Fruit fly (Drosophila melanogaster) whole organism, embryonic: ENCODE data around the gene CG4267.

Experiments
- B-H1 ChIP-seq: fragments of 200-800 bp; sonication (Bioruptor generic); IDR thresholded peaks from 3 replicates; pipeline ENCODE4 v1.3.6; 2022; ENCODE audit warnings: missing biosample characterization, missing genetic modification characterization
- Bdp1 ChIP-seq: fragments of 200-800 bp; sonication (Bioruptor generic); optimal IDR thresholded peaks from 3 replicates; lab custom pipeline; 2016; ENCODE audit warnings: missing biosample characterization, missing genetic modification characterization
- CG10274 ChIP-seq: fragments of 200-800 bp; sonication (Bioruptor generic); optimal IDR thresholded peaks from 3 replicates; lab custom pipeline; 2017; ENCODE audit warnings: missing biosample characterization, mild to moderate bottlenecking, missing genetic modification characterization
- CG11247 ChIP-seq: fragments of 200-800 bp; sonication (Bioruptor generic); IDR thresholded peaks from 2 replicates; pipeline ENCODE4 v1.3.6; 2022; ENCODE audit warnings: missing biosample characterization, missing genetic modification characterization
- CG11723 ChIP-seq: fragments of 200-800 bp; sonication (Bioruptor generic); optimal IDR thresholded peaks from 2 replicates; lab custom pipeline; 2017; ENCODE audit warnings: missing biosample characterization, mild to moderate bottlenecking, missing genetic modification characterization
- CG12942 ChIP-seq: fragments of 200-800 bp; sonication (Bioruptor generic); optimal IDR thresholded peaks from 3 replicates; lab custom pipeline; 2016; ENCODE audit warnings: missing biosample characterization, missing genetic modification characterization
- CG14050 ChIP-seq: fragments of 200-800 bp; sonication (Bioruptor generic); IDR thresholded peaks from 3 replicates; pipeline ENCODE4 v1.3.6; 2022; ENCODE audit warnings: missing biosample characterization, missing genetic modification characterization
- CG15269 ChIP-seq: fragments of 200-800 bp; sonication (Bioruptor generic); optimal IDR thresholded peaks from 2 replicates; lab custom pipeline; 2018; ENCODE audit warnings: missing biosample characterization, mild to moderate bottlenecking, missing genetic modification characterization, moderate library complexity
- CG17361 ChIP-seq: fragments of 200-800 bp; sonication (Bioruptor generic); IDR thresholded peaks from 3 replicates; pipeline ENCODE4 v1.3.6; 2022; ENCODE audit warnings: missing biosample characterization, missing genetic modification characterization
- CG17612 ChIP-seq: fragments of 200-800 bp; sonication (Bioruptor generic); IDR thresholded peaks from 2 replicates; pipeline ENCODE4 v1.3.6; 2022; ENCODE audit warnings: missing biosample characterization, missing genetic modification characterization
- CG1792 ChIP-seq: fragments of 200-800 bp; sonication (Bioruptor generic); optimal IDR thresholded peaks from 2 replicates; lab custom pipeline; 2016; ENCODE audit warnings: missing biosample characterization, missing genetic modification characterization
- CG18619 ChIP-seq: fragments of 200-800 bp; sonication (Bioruptor generic); optimal IDR thresholded peaks from 3 replicates; lab custom pipeline; 2017; ENCODE audit warnings: missing biosample characterization, mild to moderate bottlenecking, missing genetic modification characterization
- CG2202 ChIP-seq: fragments of 200-800 bp; sonication (Bioruptor generic); optimal IDR thresholded peaks from 2 replicates; lab custom pipeline; 2018; ENCODE audit warnings: missing biosample characterization, mild to moderate bottlenecking, missing genetic modification characterization
- CG32532 ChIP-seq: fragments of 200-800 bp; sonication (Bioruptor generic); IDR thresholded peaks from 2 replicates; pipeline ENCODE4 v1.3.6; 2022; ENCODE audit warnings: missing biosample characterization, missing genetic modification characterization
- CG32767 ChIP-seq: fragments of 200-800 bp; sonication (Bioruptor generic); IDR thresholded peaks from 2 replicates; pipeline ENCODE4 v1.3.6; 2022; ENCODE audit warnings: missing biosample characterization, missing genetic modification characterization
- CG3995 ChIP-seq: fragments of 200-800 bp; sonication (Bioruptor generic); optimal IDR thresholded peaks from 3 replicates; lab custom pipeline; 2016; ENCODE audit warnings: missing biosample characterization, missing genetic modification characterization
- CG6683 ChIP-seq: fragments of 200-800 bp; sonication (Bioruptor generic); optimal IDR thresholded peaks from 2 replicates; lab custom pipeline; 2017; ENCODE audit warnings: missing biosample characterization, mild to moderate bottlenecking, missing genetic modification characterization, missing genetic modification reagents
- CG6854 ChIP-seq: fragments of 200-800 bp; sonication (Bioruptor generic); optimal IDR thresholded peaks from 3 replicates; lab custom pipeline; 2017; ENCODE audit warnings: missing biosample characterization, mild to moderate bottlenecking, missing genetic modification characterization
- CG7556 ChIP-seq: fragments of 200-800 bp; sonication (Bioruptor generic); optimal IDR thresholded peaks from 2 replicates; lab custom pipeline; 2017; ENCODE audit warnings: missing biosample characterization, mild to moderate bottlenecking, missing genetic modification characterization
- CG8281 ChIP-seq: fragments of 200-800 bp; sonication (Bioruptor generic); optimal IDR thresholded peaks from 2 replicates; lab custom pipeline; 2018; ENCODE audit warnings: missing biosample characterization, mild to moderate bottlenecking, missing genetic modification characterization, moderate library complexity
- CG9215 ChIP-seq: fragments of 200-800 bp; sonication (Bioruptor generic); IDR thresholded peaks from 2 replicates; pipeline ENCODE4 v1.3.6; 2022; ENCODE audit warnings: missing biosample characterization, missing genetic modification characterization
- Chrac-16 ChIP-seq: fragments of 200-800 bp; sonication (Bioruptor generic); optimal IDR thresholded peaks from 3 replicates; lab custom pipeline; 2016; ENCODE audit warnings: missing biosample characterization, missing genetic modification characterization
- Doc2 ChIP-seq: fragments of 200-800 bp; sonication (Bioruptor generic); IDR thresholded peaks from 2 replicates; pipeline ENCODE4 v1.3.6; 2022; ENCODE audit warnings: missing biosample characterization, missing genetic modification characterization
- Drgx ChIP-seq: fragments of 200-800 bp; sonication (Bioruptor generic); IDR thresholded peaks from 2 replicates; pipeline ENCODE4 v1.3.6; 2022; ENCODE audit warnings: missing biosample characterization, missing genetic modification characterization
- Fer1 ChIP-seq: fragments of 200-800 bp; sonication (Bioruptor generic); optimal IDR thresholded peaks from 2 replicates; lab custom pipeline; 2017; ENCODE audit warnings: missing biosample characterization, mild to moderate bottlenecking, missing genetic modification characterization
- HLH3B ChIP-seq: fragments of 200-800 bp; sonication (Bioruptor generic); IDR thresholded peaks from 2 replicates; pipeline ENCODE4 v1.3.6; 2022; ENCODE audit warnings: missing biosample characterization, missing genetic modification characterization
- Hmr ChIP-seq: fragments of 200-800 bp; sonication (Bioruptor generic); optimal IDR thresholded peaks from 3 replicates; lab custom pipeline; 2017; ENCODE audit warnings: mild to moderate bottlenecking, missing biosample characterization, missing genetic modification reagents, missing genetic modification characterization
- Kr ChIP-seq: fragments of 200-800 bp; sonication (Bioruptor generic); optimal IDR thresholded peaks from 2 replicates; lab custom pipeline; 2017; ENCODE audit warnings: missing biosample characterization, mild to moderate bottlenecking, missing genetic modification characterization
- Lpt ChIP-seq: fragments of >200 bp; optimal IDR thresholded peaks from 2 replicates; lab custom pipeline; 2018; ENCODE audit warnings: missing biosample characterization, missing genetic modification characterization
- Med ChIP-seq: fragments of 200-800 bp; sonication (Bioruptor generic); peaks from one replicate; lab custom pipeline; 2016; ENCODE audit warnings: missing biosample characterization, missing genetic modification characterization, mild to moderate bottlenecking, inconsistent platforms, moderate library complexity
- Mrtf ChIP-seq: fragments of 200-800 bp; sonication (Bioruptor generic); IDR thresholded peaks from 3 replicates; pipeline ENCODE4 v1.3.6; 2022; ENCODE audit warnings: missing biosample characterization, missing genetic modification characterization
- NK7.1 ChIP-seq: fragments of 200-800 bp; sonication (Bioruptor generic); optimal IDR thresholded peaks from 3 replicates; lab custom pipeline; 2016; ENCODE audit warnings: missing biosample characterization, missing genetic modification characterization
- Spps ChIP-seq: fragments of 200-800 bp; sonication (Bioruptor generic); optimal IDR thresholded peaks from 2 replicates; lab custom pipeline; 2018; ENCODE audit warnings: missing biosample characterization, mild to moderate bottlenecking, missing genetic modification characterization
- Sry-δ ChIP-seq: fragments of 200-800 bp; sonication (Bioruptor generic); optimal IDR thresholded peaks from 2 replicates; lab custom pipeline; 2016; ENCODE audit warnings: missing biosample characterization, missing genetic modification characterization
- amos ChIP-seq: fragments of 200-800 bp; sonication (Bioruptor generic); IDR thresholded peaks from 2 replicates; pipeline ENCODE4 v1.3.6; 2022; ENCODE audit warnings: missing biosample characterization, missing genetic modification characterization; ENCODE audit not compliant: partially characterized antibody
- btn ChIP-seq: fragments of 200-800 bp; sonication (Bioruptor generic); optimal IDR thresholded peaks from 2 replicates; lab custom pipeline; 2016; ENCODE audit warnings: missing biosample characterization, missing genetic modification characterization
- cad ChIP-seq: fragments of >200 bp; optimal IDR thresholded peaks from 2 replicates; lab custom pipeline; 2017; ENCODE audit warnings: missing biosample characterization, missing genetic modification characterization
- cg ChIP-seq: fragments of 200-800 bp; sonication (Bioruptor generic); optimal IDR thresholded peaks from 3 replicates; lab custom pipeline; 2019; ENCODE audit warnings: missing biosample characterization, mild to moderate bottlenecking, missing genetic modification characterization, moderate library complexity
- chn ChIP-seq: fragments of 200-800 bp; sonication (Bioruptor generic); optimal IDR thresholded peaks from 2 replicates; lab custom pipeline; 2016; ENCODE audit warnings: missing biosample characterization, missing genetic modification characterization
- corto ChIP-seq: fragments of 200-800 bp; sonication (Bioruptor generic); optimal IDR thresholded peaks from 2 replicates; lab custom pipeline; 2016; ENCODE audit warnings: missing biosample characterization, mild to moderate bottlenecking, missing genetic modification characterization, moderate library complexity
- cwo ChIP-seq: fragments of 200-800 bp; sonication (Bioruptor generic); optimal IDR thresholded peaks from 3 replicates; lab custom pipeline; 2017; ENCODE audit warnings: missing biosample characterization, missing genetic modification characterization, mild to moderate bottlenecking, moderate library complexity, missing genetic modification reagents
- danr ChIP-seq: fragments of 200-800 bp; sonication (Bioruptor generic); IDR thresholded peaks from 2 replicates; pipeline ENCODE4 v1.3.6; 2022; ENCODE audit warnings: missing biosample characterization, missing genetic modification characterization
- fru ChIP-seq: fragments of >200 bp; optimal IDR thresholded peaks from 2 replicates; lab custom pipeline; 2017
- hth ChIP-seq: fragments of >200 bp; optimal IDR thresholded peaks from 2 replicates; lab custom pipeline; 2017; ENCODE audit warnings: inconsistent platforms
- lmd ChIP-seq: fragments of 200-800 bp; sonication (Bioruptor generic); IDR thresholded peaks from 2 replicates; pipeline ENCODE4 v1.3.6; 2022; ENCODE audit warnings: missing biosample characterization, missing genetic modification characterization
- nerfin-1 ChIP-seq: fragments of 200-800 bp; sonication (Bioruptor generic); optimal IDR thresholded peaks from 3 replicates; lab custom pipeline; 2019; ENCODE audit warnings: missing biosample characterization, mild to moderate bottlenecking, missing genetic modification characterization, moderate library complexity
- nerfin-2 ChIP-seq: fragments of 200-800 bp; sonication (Bioruptor generic); IDR thresholded peaks from 2 replicates; pipeline ENCODE4 v1.3.6; 2022; ENCODE audit warnings: missing biosample characterization, missing genetic modification characterization; ENCODE audit not compliant: partially characterized antibody
- nom ChIP-seq: fragments of 200-800 bp; sonication (Bioruptor generic); optimal IDR thresholded peaks from 2 replicates; lab custom pipeline; 2017; ENCODE audit warnings: missing biosample characterization, missing genetic modification characterization, mild to moderate bottlenecking, moderate library complexity, missing genetic modification reagents
- onecut ChIP-seq: fragments of 200-800 bp; sonication (Bioruptor generic); IDR thresholded peaks from 2 replicates; pipeline ENCODE4 v1.3.6; 2022; ENCODE audit warnings: missing biosample characterization, missing genetic modification characterization
- sens-2 ChIP-seq: fragments of 200-800 bp; sonication (Bioruptor generic); IDR thresholded peaks from 2 replicates; pipeline ENCODE4 v1.3.6; 2022; ENCODE audit warnings: missing biosample characterization, missing genetic modification characterization
- sr ChIP-seq: fragments of 200-800 bp; sonication (Bioruptor generic); IDR thresholded peaks from 3 replicates; pipeline ENCODE4 v1.3.6; 2022; ENCODE audit warnings: missing biosample characterization, missing genetic modification characterization
- trh ChIP-seq: fragments of 200-800 bp; sonication (Bioruptor generic); optimal IDR thresholded peaks from 2 replicates; lab custom pipeline; 2016; ENCODE audit warnings: missing biosample characterization, missing genetic modification characterization
- unc-4 ChIP-seq: fragments of 200-800 bp; sonication (Bioruptor generic); IDR thresholded peaks from 2 replicates; pipeline ENCODE4 v1.3.6; 2022; ENCODE audit warnings: missing biosample characterization, missing genetic modification characterization; ENCODE audit not compliant: partially characterized antibody

CG4267 gene

DNA sequence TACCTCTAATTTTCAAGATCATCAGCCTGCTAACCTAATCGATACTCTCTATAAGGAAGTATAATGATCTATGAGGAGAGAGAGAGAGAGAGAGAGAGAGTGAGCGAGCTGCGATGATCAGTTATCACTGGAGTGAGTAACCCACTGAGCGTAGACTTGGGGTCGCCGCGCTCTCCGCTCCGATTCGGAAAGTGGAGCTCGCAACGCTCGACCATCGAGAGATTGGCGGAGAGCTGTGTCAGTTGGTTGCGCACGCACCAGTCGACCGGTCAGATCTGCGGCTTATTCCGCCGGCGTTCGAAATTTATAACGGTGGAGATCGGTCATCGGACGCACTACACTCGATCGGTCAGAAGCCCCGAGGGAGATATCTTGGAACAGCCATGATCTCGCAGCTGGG is at the start of gene CG4267:
Gene CG4267 (plus strand): TSS at position 240 of the 400 bp plus-strand sequence.
- TF ChIP-seq Bdp1 (GFP tag; lab: Kevin White, UChicago) (no peak), corto (GFP tag; lab: Kevin White, UChicago) (no peak), CG7556 (GFP tag; lab: Kevin White, UChicago) (no peak), lmd (0 out of 2 replicates have a peak, but pooled peaks have one; percentile 10), Med (peak; percentile 80), Lpt (no peak), CG8281 (no peak), Chrac-16 (GFP tag; lab: Kevin White, UChicago) (no peak), hth (lab: Kevin White, UChicago) (no peak), trh (GFP tag; lab: Kevin White, UChicago) (no peak), cwo (GFP tag; lab: Kevin White, UChicago) (no peak), cg (no peak), Doc2 (GFP tag; lab: Robert Waterston, UW) (no peak), sr (GFP tag; lab: Robert Waterston, UW) (no peak), Fer1 (no peak), danr (GFP tag; lab: Robert Waterston, UW) (no peak), CG3995 (GFP tag; lab: Kevin White, UChicago) (no peak), amos (GFP tag; lab: Robert Waterston, UW) (no peak; the same call in 1 of the 2 replicates), chn (no peak), CG11247 (GFP tag; lab: Robert Waterston, UW) (peak; percentile 6; the same call in 1 of the 2 replicates), CG32532 (peak; percentile 64; the same call in 1 of the 2 replicates), sens-2 (GFP tag; lab: Robert Waterston, UW) (no peak), HLH3B (GFP tag; lab: Robert Waterston, UW) (no peak), cad (GFP tag; lab: Kevin White, UChicago) (no peak), CG1792 (no peak), fru (lab: Kevin White, UChicago) (no peak), onecut (GFP tag; lab: Robert Waterston, UW) (0 out of 2 replicates have a peak, but pooled peaks have one; percentile 9), Sry-δ (GFP tag; lab: Kevin White, UChicago) (no peak), CG32767 (GFP tag; lab: Robert Waterston, UW) (no peak), CG17361 (GFP tag; lab: Robert Waterston, UW) (no peak), Drgx (0 out of 2 replicates have a peak, but pooled peaks have one; percentile 22), Mrtf (no peak), B-H1 (GFP tag; lab: Robert Waterston, UW) (no peak), btn (no peak), CG2202 (tag; lab: Kevin White, UChicago) (no peak), nerfin-2 (GFP tag; lab: Robert Waterston, UW) (no peak), CG6683 (GFP tag; lab: Kevin White, UChicago) (no peak), Kr (GFP tag; lab: Kevin White, UChicago) (no peak), CG12942 (no peak), CG18619 (GFP tag; lab: Kevin White, UChicago) (no peak), CG17612 (GFP tag; lab: Robert Waterston, UW) (no peak), NK7.1 (GFP tag; lab: Kevin White, UChicago) (no peak), Hmr (GFP tag; lab: Kevin White, UChicago) (no peak), Spps (tag; lab: Kevin White, UChicago) (no peak), unc-4 (peak; percentile 34), CG9215 (no peak), CG10274 (no peak), CG15269 (tag; lab: Kevin White, UChicago) (no peak), nom (GFP tag; lab: Kevin White, UChicago) (no peak), CG6854 (GFP tag; lab: Kevin White, UChicago) (no peak), CG11723 (GFP tag; lab: Kevin White, UChicago) (no peak), nerfin-1 (no peak), CG14050 (GFP tag; lab: Robert Waterston, UW) (no peak)
